Worm (Caenorhabditis elegans) whole organism, L3 larva: ENCODE data around the gene Y44F5A.1.

ENCODE experiments used
- ama-1 ChIP-seq: fragments of 150-350 bp; optimal IDR thresholded peaks from 2 replicates; lab custom pipeline; 2018
- fkh-10 ChIP-seq: sonication (generic microtip); optimal IDR thresholded peaks from 2 replicates; lab custom pipeline; 2017; ENCODE audit warnings: missing biosample characterization, missing genetic modification reagents, missing genetic modification characterization
- lin-39 ChIP-seq: fragments of 150-350 bp; optimal IDR thresholded peaks from 2 replicates; lab custom pipeline; 2018; ENCODE audit warnings: missing biosample characterization, missing genetic modification reagents, missing genetic modification characterization
- nhr-11 ChIP-seq: fragments of 150-350 bp; optimal IDR thresholded peaks from 2 replicates; lab custom pipeline; 2014; ENCODE audit warnings: missing biosample characterization, missing genetic modification characterization
- pha-4 ChIP-seq: fragments of 150-350 bp; optimal IDR thresholded peaks from 2 replicates; lab custom pipeline; 2014; ENCODE audit warnings: missing biosample characterization, missing genetic modification reagents, missing genetic modification characterization
- zag-1 ChIP-seq: fragments of 150-350 bp; optimal IDR thresholded peaks from 2 replicates; lab custom pipeline; 2014; ENCODE audit warnings: missing biosample characterization, missing genetic modification characterization

DNA sequence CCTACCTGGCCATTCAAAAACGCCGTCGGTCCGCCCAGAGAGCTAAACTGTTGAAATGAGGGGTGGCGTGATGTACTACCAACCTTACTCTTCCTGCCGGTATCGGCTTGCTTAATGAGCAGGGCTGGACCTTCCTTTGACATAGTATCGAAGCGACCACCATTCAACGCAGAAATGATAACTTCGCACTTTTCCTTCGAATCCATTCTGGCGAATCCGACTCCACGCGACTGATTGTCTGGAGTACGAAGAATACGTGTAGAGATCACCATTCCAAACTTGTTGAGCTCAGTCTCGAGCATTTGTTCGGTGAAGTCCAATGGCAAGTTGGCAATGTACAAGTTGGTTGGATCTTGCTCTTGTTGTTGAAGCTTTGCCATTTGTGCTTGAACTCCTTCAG is 30.7 kb upstream of the Y44F5A.1 start:
- TF ChIP-seq ama-1 (lab: Kevin White, UChicago) (no peak), zag-1 (tag; lab: Kevin White, UChicago) (no peak), pha-4 (tag; lab: Kevin White, UChicago) (no peak), nhr-11 (tag; lab: Kevin White, UChicago) (no peak), lin-39 (tag; lab: Kevin White, UChicago) (no peak), fkh-10 (no peak)
